Worm (Caenorhabditis elegans): ENCODE results near the gene Y32H12A.7.

DNA sequence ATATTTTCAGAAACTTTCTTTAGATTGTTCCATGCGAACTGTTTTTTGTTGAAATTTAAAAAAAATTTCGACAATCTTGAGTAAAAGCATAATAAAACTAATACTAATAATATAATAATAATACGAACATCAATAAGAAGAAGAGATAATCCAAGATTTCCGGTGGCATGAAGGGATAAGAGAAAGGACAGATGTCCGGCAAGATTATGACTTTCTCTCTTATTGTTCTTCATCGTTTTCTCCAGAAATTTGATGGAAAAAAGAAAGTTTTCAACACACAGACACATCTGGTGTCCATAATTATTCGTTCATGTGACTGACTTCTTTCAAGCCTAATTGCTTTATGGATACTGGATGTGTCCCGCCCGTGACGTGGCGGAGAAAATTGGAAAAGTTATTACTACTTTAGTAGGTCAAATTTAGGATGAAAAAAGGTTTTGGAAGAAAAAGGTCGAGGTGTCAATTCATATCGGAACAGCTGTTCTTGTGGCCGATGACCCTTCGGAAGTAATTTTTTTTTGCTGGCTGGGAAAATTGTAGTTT lies 37.4 kb upstream of the Y32H12A.7 start:
- TF ChIP-seq unc-62 (GFP tag; optimal IDR thresholded peaks at IDR 0.05) (no peak), nhr-12 (tag; optimal IDR thresholded peaks at IDR 0.05) (no peak), ces-1 (GFP tag; optimal IDR thresholded peaks at IDR 0.05) (peak; percentile 22), blmp-1 (tag; optimal IDR thresholded peaks at IDR 0.05) (peak; percentile 93), bed-3 (GFP tag; optimal IDR thresholded peaks at IDR 0.05) (no peak), lsy-2 (tag; optimal IDR thresholded peaks at IDR 0.05) (no peak), mls-2 (tag; optimal IDR thresholded peaks at IDR 0.05) (no peak), elt-1 (tag; optimal IDR thresholded peaks at IDR 0.05; ENCODE audit: borderline replicate concordance, insufficient read depth) (peak; percentile 60), lin-13 (tag; optimal IDR thresholded peaks at IDR 0.05) (no peak), lin-32 (GFP tag; optimal IDR thresholded peaks at IDR 0.05) (no peak), elt-3 (tag; optimal IDR thresholded peaks at IDR 0.05) (no peak), mep-1 (tag; optimal IDR thresholded peaks at IDR 0.05) (no peak), ceh-83 (GFP tag; optimal IDR thresholded peaks at IDR 0.05) (no peak), nhr-76 (tag; optimal IDR thresholded peaks at IDR 0.05) (no peak)

All from whole organism, mixed stage, embryonic.